Fruit fly (Drosophila melanogaster) whole organism, pupa: ENCODE results near the gene raskol.

Experiments
- CG10348 ChIP-seq: fragments of 200-800 bp; sonication (Bioruptor generic); IDR thresholded peaks from 2 replicates; pipeline ENCODE4 v1.3.6; 2022; ENCODE audit warnings: missing biosample characterization, missing genetic modification characterization
- CG12605 ChIP-seq: fragments of 200-800 bp; sonication (Bioruptor generic); IDR thresholded peaks from 2 replicates; pipeline ENCODE4 v1.3.6; 2022; ENCODE audit warnings: missing biosample characterization, missing genetic modification characterization
- CG13204 ChIP-seq: fragments of 200-800 bp; sonication (Bioruptor generic); optimal IDR thresholded peaks from 2 replicates; lab custom pipeline; 2018; ENCODE audit warnings: missing biosample characterization, mild to moderate bottlenecking, missing genetic modification characterization, moderate library complexity
- CG14655 ChIP-seq: fragments of 200-800 bp; sonication (Bioruptor generic); optimal IDR thresholded peaks from 3 replicates; lab custom pipeline; 2017; ENCODE audit warnings: mild to moderate bottlenecking, missing biosample characterization, missing genetic modification reagents, missing genetic modification characterization
- CG32121 ChIP-seq: fragments of 200-800 bp; sonication (Bioruptor generic); IDR thresholded peaks from 2 replicates; pipeline ENCODE4 v1.3.6; 2022; ENCODE audit warnings: missing biosample characterization, missing genetic modification characterization
- D1 ChIP-seq: fragments of 200-800 bp; sonication (Bioruptor generic); optimal IDR thresholded peaks from 2 replicates; lab custom pipeline; 2018; ENCODE audit warnings: missing biosample characterization, mild to moderate bottlenecking, missing genetic modification characterization, moderate library complexity
- EcR ChIP-seq: fragments of 200-800 bp; sonication (Bioruptor generic); optimal IDR thresholded peaks from 3 replicates; lab custom pipeline; 2019; ENCODE audit warnings: missing biosample characterization, missing genetic modification characterization, mild to moderate bottlenecking, moderate library complexity, missing genetic modification reagents
- Snoo ChIP-seq: fragments of 200-800 bp; sonication (Bioruptor generic); optimal IDR thresholded peaks from 3 replicates; lab custom pipeline; 2017; ENCODE audit warnings: missing biosample characterization, mild to moderate bottlenecking, missing genetic modification characterization, inconsistent platforms
- fd96Ca ChIP-seq: fragments of 200-800 bp; sonication (Bioruptor generic); IDR thresholded peaks from 3 replicates; pipeline ENCODE4 v1.3.6; 2022; ENCODE audit warnings: missing biosample characterization, missing genetic modification characterization
- rn ChIP-seq: fragments of 200-800 bp; sonication (Bioruptor generic); IDR thresholded peaks from 2 replicates; pipeline ENCODE4 v1.3.6; 2022; ENCODE audit warnings: missing biosample characterization, missing genetic modification characterization

DNA sequence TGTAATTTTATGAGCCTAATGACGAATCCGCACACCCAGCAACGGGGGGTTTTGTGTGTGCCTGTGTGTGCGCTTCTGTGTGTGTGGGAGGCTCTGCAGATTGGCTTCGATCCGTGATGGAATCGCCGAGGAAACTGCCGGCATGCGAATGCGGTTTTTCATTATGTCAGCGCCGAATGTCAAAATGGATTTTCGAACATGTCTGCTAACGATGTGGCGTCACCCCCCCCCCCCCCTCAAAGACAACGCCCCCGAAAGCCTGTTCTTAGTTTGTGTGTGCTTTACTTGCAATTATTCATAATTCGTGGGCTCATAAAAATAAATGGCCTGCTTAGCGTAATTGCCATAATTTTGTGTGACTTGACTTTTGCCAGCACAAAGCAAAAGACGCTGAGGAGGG is 53.7 kb downstream of the raskol start:
- TF ChIP-seq fd96Ca (no peak), CG10348 (no peak), CG14655 (no peak), Snoo (tag; lab: Kevin White, UChicago) (no peak), CG32121 (no peak), EcR (GFP tag; lab: Kevin White, UChicago) (no peak), CG13204 (GFP tag; lab: Kevin White, UChicago) (no peak), rn (GFP tag; lab: Robert Waterston, UW) (no peak), CG12605 (GFP tag; lab: Robert Waterston, UW) (no peak), D1 (tag; lab: Kevin White, UChicago) (no peak)
